Worm (Caenorhabditis elegans): ENCODE measurements around the gene R05F9.9.

ce11 chrII:4946775-4947174 is 44.9 kb upstream of the R05F9.9 start:
- TF ChIP-seq K02D7.2 (tag; optimal IDR thresholded peaks at IDR 0.05) (no peak), pqm-1 (tag; optimal IDR thresholded peaks at IDR 0.05) (no peak), ceh-45 (GFP tag; IDR thresholded peaks at IDR 0.05) (no peak), hlh-30 (tag; optimal IDR thresholded peaks at IDR 0.05; ENCODE audit: insufficient read depth) (no peak), fax-1 (tag; optimal IDR thresholded peaks at IDR 0.05) (no peak), F13H6.1 (tag; optimal IDR thresholded peaks at IDR 0.05) (no peak), ceh-48 (tag; optimal IDR thresholded peaks at IDR 0.05) (no peak), che-1 (tag; optimal IDR thresholded peaks at IDR 0.05) (no peak), nhr-11 (tag; optimal IDR thresholded peaks at IDR 0.05) (no peak), ceh-19 (GFP tag; optimal IDR thresholded peaks at IDR 0.05) (no peak)

Measured in whole organism, late embryonic.